Worm (Caenorhabditis elegans): ENCODE data around the gene H05C05.2.

Gene H05C05.2

DNA sequence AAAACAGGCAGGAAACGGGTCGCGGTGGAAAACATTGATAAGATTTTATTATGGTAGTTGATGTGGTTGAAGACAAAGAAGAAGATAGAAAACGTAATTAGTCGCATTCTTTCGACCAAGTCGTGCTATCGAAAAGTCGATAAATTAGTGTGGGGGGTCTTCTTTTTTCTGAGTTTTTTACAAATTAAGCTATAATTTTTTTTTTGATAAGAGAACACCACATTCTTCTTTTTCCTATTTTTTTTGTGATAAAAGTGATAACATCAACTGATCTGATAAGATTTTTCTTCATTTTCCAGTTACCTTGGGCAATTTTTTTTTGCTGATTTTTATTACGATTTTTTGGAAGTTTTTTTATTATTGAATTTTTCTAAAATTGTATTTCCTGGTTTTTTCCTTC is 15.5 kb upstream of the H05C05.2 start:
- TF ChIP-seq scrt-1 (GFP tag; IDR thresholded peaks at IDR 0.05) (no peak), tbx-11 (GFP tag; IDR thresholded peaks at IDR 0.05) (no peak), sea-1 (GFP tag; conservative IDR thresholded peaks at IDR 0.05) (no peak), ama-1 (optimal IDR thresholded peaks at IDR 0.05) (no peak), B0310.2 (tag; optimal IDR thresholded peaks at IDR 0.05) (no peak), ceh-36 (tag; optimal IDR thresholded peaks at IDR 0.05) (no peak), flt-1 (GFP tag; IDR thresholded peaks at IDR 0.05) (no peak), ets-7 (tag; optimal IDR thresholded peaks at IDR 0.05) (no peak), pes-1 (GFP tag; IDR thresholded peaks at IDR 0.05) (no peak), F13C5.2 (tag; optimal IDR thresholded peaks at IDR 0.05) (no peak), tra-4 (tag; optimal IDR thresholded peaks at IDR 0.05) (no peak), hmbx-1 (tag; optimal IDR thresholded peaks at IDR 0.05) (no peak), aly-1 (tag; optimal IDR thresholded peaks at IDR 0.05) (no peak), hmg-4 (GFP tag; optimal IDR thresholded peaks at IDR 0.05) (no peak), tbx-37 (GFP tag; conservative IDR thresholded peaks at IDR 0.05) (no peak), ceh-13 (GFP tag; optimal IDR thresholded peaks at IDR 0.05) (no peak)

DNA sequence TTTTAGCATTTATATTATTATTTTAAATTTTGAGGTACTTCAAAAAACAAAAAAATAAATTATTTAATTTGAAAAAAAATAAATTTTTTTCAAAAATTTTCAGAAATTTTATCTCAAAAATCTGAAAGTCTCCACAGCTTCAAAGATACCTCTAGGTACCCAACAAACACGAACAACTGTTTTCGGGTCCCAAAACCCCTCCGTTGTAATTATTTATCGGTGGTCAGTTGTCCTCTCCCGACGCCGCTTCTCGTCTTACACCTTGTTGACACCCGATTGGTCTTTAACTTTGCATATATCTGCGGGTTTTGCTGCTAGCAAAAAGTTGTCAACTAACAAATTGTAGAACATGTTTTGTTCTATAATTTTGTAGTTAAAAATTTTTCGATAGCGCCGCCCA is 10.7 kb upstream of the H05C05.2 start:
- no peak for TF ChIP-seq tbx-11 (GFP tag; IDR thresholded peaks at IDR 0.05)
- no peak for TF ChIP-seq hnd-1 (tag; optimal IDR thresholded peaks at IDR 0.05)
- TF ChIP-seq pes-1 (GFP tag; IDR thresholded peaks at IDR 0.05) = no peak
- no peak for TF ChIP-seq F13C5.2 (tag; optimal IDR thresholded peaks at IDR 0.05)

DNA sequence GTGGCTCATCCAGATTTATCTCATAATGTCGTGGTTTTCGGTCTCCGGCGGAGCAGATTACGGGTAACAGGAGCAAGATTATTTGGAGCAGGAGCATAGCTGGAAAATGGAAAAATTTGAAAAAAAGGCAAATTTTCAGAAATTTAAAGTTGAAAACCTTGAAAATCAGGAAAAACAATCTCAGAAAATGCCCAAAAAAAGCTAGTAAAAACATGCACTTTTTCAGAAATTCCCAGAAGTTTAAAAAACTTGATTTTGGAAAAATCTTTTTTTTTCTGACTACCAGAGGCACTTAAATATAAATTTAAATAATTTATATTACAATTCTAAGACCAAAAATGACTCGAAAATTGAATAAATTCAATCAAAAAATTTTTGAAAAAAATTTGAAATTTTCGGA is 10.3 kb upstream of the H05C05.2 start, which contains the start of gene Y55D5A.3:
TSS of gene Y55D5A.3 (minus strand) at position 101 of the 400 bp plus-strand sequence.
- TF ChIP-seq ets-7 (tag; optimal IDR thresholded peaks at IDR 0.05) (no peak), F13C5.2 (tag; optimal IDR thresholded peaks at IDR 0.05) (no peak), hmbx-1 (tag; optimal IDR thresholded peaks at IDR 0.05) (no peak), flt-1 (GFP tag; IDR thresholded peaks at IDR 0.05) (no peak), B0310.2 (tag; optimal IDR thresholded peaks at IDR 0.05) (no peak), hnd-1 (tag; optimal IDR thresholded peaks at IDR 0.05) (no peak), scrt-1 (GFP tag; IDR thresholded peaks at IDR 0.05) (no peak), tbx-37 (GFP tag; conservative IDR thresholded peaks at IDR 0.05) (no peak), ceh-13 (GFP tag; optimal IDR thresholded peaks at IDR 0.05) (no peak), pes-1 (GFP tag; IDR thresholded peaks at IDR 0.05) (no peak), tra-4 (tag; optimal IDR thresholded peaks at IDR 0.05) (no peak), ama-1 (optimal IDR thresholded peaks at IDR 0.05) (no peak)

ce11 chrIII:2972977-2973376 is 7.5 kb upstream of the H05C05.2 start:
- TF ChIP-seq hmg-4 (GFP tag; optimal IDR thresholded peaks at IDR 0.05) (no peak), ets-7 (tag; optimal IDR thresholded peaks at IDR 0.05) (no peak), aly-1 (tag; optimal IDR thresholded peaks at IDR 0.05) (no peak), F13C5.2 (tag; optimal IDR thresholded peaks at IDR 0.05) (no peak)

ce11 chrIII:2970251-2970650 is 4.8 kb upstream of the H05C05.2 start:
- no peak for TF ChIP-seq ceh-36 (tag; optimal IDR thresholded peaks at IDR 0.05)
- no peak for TF ChIP-seq hnd-1 (tag; optimal IDR thresholded peaks at IDR 0.05)
- no peak for TF ChIP-seq ceh-13 (GFP tag; optimal IDR thresholded peaks at IDR 0.05)
- no peak for TF ChIP-seq ama-1 (optimal IDR thresholded peaks at IDR 0.05)
- no peak for TF ChIP-seq B0310.2 (tag; optimal IDR thresholded peaks at IDR 0.05)
- no peak for TF ChIP-seq F13C5.2 (tag; optimal IDR thresholded peaks at IDR 0.05)
- TF ChIP-seq scrt-1 (GFP tag; IDR thresholded peaks at IDR 0.05) = no peak
- no peak for TF ChIP-seq pes-1 (GFP tag; IDR thresholded peaks at IDR 0.05)
- no peak for TF ChIP-seq hmg-4 (GFP tag; optimal IDR thresholded peaks at IDR 0.05)
- TF ChIP-seq ets-7 (tag; optimal IDR thresholded peaks at IDR 0.05) = no peak
- TF ChIP-seq aly-1 (tag; optimal IDR thresholded peaks at IDR 0.05) = no peak
- TF ChIP-seq sea-1 (GFP tag; conservative IDR thresholded peaks at IDR 0.05) = no peak
- no peak for TF ChIP-seq hmbx-1 (tag; optimal IDR thresholded peaks at IDR 0.05)

DNA sequence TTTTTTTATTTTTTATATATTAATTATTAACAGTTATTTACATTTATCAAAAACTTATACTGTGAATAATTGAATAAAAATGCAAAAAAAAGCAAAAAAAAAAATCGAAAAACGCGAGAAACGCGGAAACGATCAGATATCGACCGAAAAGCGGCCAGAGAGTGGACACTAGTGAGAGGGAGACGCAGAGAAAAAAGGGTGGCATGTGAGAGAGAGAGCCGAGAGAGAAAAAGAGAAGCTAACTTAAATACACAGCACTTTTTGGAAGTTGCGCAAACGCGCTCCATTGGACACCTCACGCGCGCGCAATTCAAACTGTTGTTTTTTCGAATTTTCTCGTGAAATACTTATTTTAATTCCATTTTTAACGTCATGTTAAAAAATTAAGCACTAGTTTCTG is 1.0 kb upstream of the H05C05.2 start:
- TF ChIP-seq flt-1 (GFP tag; IDR thresholded peaks at IDR 0.05) (no peak), F13C5.2 (tag; optimal IDR thresholded peaks at IDR 0.05) (peak; percentile 62)

- TF ChIP-seq aly-1 (tag; optimal IDR thresholded peaks at IDR 0.05) (no peak), tbx-37 (GFP tag; conservative IDR thresholded peaks at IDR 0.05) (no peak), ets-7 (tag; optimal IDR thresholded peaks at IDR 0.05) (no peak), pes-1 (GFP tag; IDR thresholded peaks at IDR 0.05) (no peak), tbx-11 (GFP tag; IDR thresholded peaks at IDR 0.05) (no peak), B0310.2 (tag; optimal IDR thresholded peaks at IDR 0.05) (no peak), scrt-1 (GFP tag; IDR thresholded peaks at IDR 0.05) (no peak), flt-1 (GFP tag; IDR thresholded peaks at IDR 0.05) (no peak), ceh-13 (GFP tag; optimal IDR thresholded peaks at IDR 0.05) (no peak), sea-1 (GFP tag; conservative IDR thresholded peaks at IDR 0.05) (no peak), tra-4 (tag; optimal IDR thresholded peaks at IDR 0.05) (no peak), hnd-1 (tag; optimal IDR thresholded peaks at IDR 0.05) (no peak), hmbx-1 (tag; optimal IDR thresholded peaks at IDR 0.05) (no peak), ceh-36 (tag; optimal IDR thresholded peaks at IDR 0.05) (no peak), F13C5.2 (tag; optimal IDR thresholded peaks at IDR 0.05) (no peak), ama-1 (optimal IDR thresholded peaks at IDR 0.05) (no peak), hmg-4 (GFP tag; optimal IDR thresholded peaks at IDR 0.05) (no peak)
Measured at ce11 chrIII:2961840-2962239, 3.6 kb downstream of the H05C05.2 start.

ce11 chrIII:2952437-2952836 is 13.0 kb downstream of the H05C05.2 start:
- TF ChIP-seq ceh-13 (GFP tag; optimal IDR thresholded peaks at IDR 0.05) (no peak), tra-4 (tag; optimal IDR thresholded peaks at IDR 0.05) (no peak), sea-1 (GFP tag; conservative IDR thresholded peaks at IDR 0.05) (no peak), F13C5.2 (tag; optimal IDR thresholded peaks at IDR 0.05) (no peak), ama-1 (optimal IDR thresholded peaks at IDR 0.05) (no peak), B0310.2 (tag; optimal IDR thresholded peaks at IDR 0.05) (no peak), aly-1 (tag; optimal IDR thresholded peaks at IDR 0.05) (no peak), pes-1 (GFP tag; IDR thresholded peaks at IDR 0.05) (no peak), scrt-1 (GFP tag; IDR thresholded peaks at IDR 0.05) (no peak), hmbx-1 (tag; optimal IDR thresholded peaks at IDR 0.05) (no peak), hmg-4 (GFP tag; optimal IDR thresholded peaks at IDR 0.05) (no peak), ets-7 (tag; optimal IDR thresholded peaks at IDR 0.05) (no peak), ceh-36 (tag; optimal IDR thresholded peaks at IDR 0.05) (no peak)
